Fruit fly (Drosophila melanogaster) whole organism, larva: Measurements from ENCODE around the gene sNPF-R.

Experiments used
- noc ChIP-seq: fragments of 200-800 bp; sonication (Bioruptor generic); optimal IDR thresholded peaks from 3 replicates; lab custom pipeline; 2019; ENCODE audit warnings: missing biosample characterization, mild to moderate bottlenecking, missing genetic modification characterization, moderate library complexity

sNPF-R gene

dm6 chr3L:20088755-20089334 is at the start of gene sNPF-R:
Gene sNPF-R, minus strand, starts transcription at chr3L:20089007.
- no peak for TF ChIP-seq noc (tag; lab: Kevin White, UChicago)

dm6 chr3L:20138327-20138726 is 49.5 kb upstream of the sNPF-R start:
- no peak for TF ChIP-seq noc (tag; lab: Kevin White, UChicago)

- TF ChIP-seq noc (tag; lab: Kevin White, UChicago) = no peak
Observed at dm6 chr3L:20133168-20133567, 44.4 kb upstream of the sNPF-R start, which contains the start of gene CG7335. Gene CG7335, minus strand, starts transcription at chr3L:20133268.

- TF ChIP-seq noc (tag; lab: Kevin White, UChicago) = no peak
Observed at dm6 chr3L:20131643-20132042, 42.8 kb upstream of the sNPF-R start, which contains the start of gene obst-J. Gene obst-J, minus strand, starts transcription at chr3L:20131743.

- no peak for TF ChIP-seq noc (tag; lab: Kevin White, UChicago)
Observed at dm6 chr3L:20129032-20129431, 40.2 kb upstream of the sNPF-R start, which contains the start of gene gig. Gene gig, plus strand, starts transcription at chr3L:20129181.

- TF ChIP-seq noc (tag; lab: Kevin White, UChicago) = no peak
Observed at dm6 chr3L:20127281-20127680, 38.5 kb upstream of the sNPF-R start, which contains the start of gene CG7365. Gene CG7365, minus strand, starts transcription at chr3L:20127381.

dm6 chr3L:20126106-20126505 is 37.3 kb upstream of the sNPF-R start:
- no peak for TF ChIP-seq noc (tag; lab: Kevin White, UChicago)

dm6 chr3L:20123038-20123437 is 34.2 kb upstream of the sNPF-R start:
- TF ChIP-seq noc (tag; lab: Kevin White, UChicago) = no peak

dm6 chr3L:20112797-20113368 is 24.1 kb upstream of the sNPF-R start, which contains the start of gene CG14187:
Gene CG14187, minus strand, starts transcription at chr3L:20112847.
- TF ChIP-seq noc (tag; lab: Kevin White, UChicago) = no peak

- no peak for TF ChIP-seq noc (tag; lab: Kevin White, UChicago)
Observed at dm6 chr3L:20111434-20111833, 22.6 kb upstream of the sNPF-R start, which contains the start of gene Ir76b. Gene Ir76b, minus strand, starts transcription at chr3L:20111534.

dm6 chr3L:20105794-20106193 is 17.0 kb upstream of the sNPF-R start, which contains the start of gene CG14185:
Gene CG14185, plus strand, starts transcription at chr3L:20106094.
- TF ChIP-seq noc (tag; lab: Kevin White, UChicago) = no peak

- TF ChIP-seq noc (tag; lab: Kevin White, UChicago) = no peak
Observed at dm6 chr3L:20104543-20105046, 15.8 kb upstream of the sNPF-R start.

- no peak for TF ChIP-seq noc (tag; lab: Kevin White, UChicago)
Observed at dm6 chr3L:20103777-20104542, 15.2 kb upstream of the sNPF-R start, which contains the start of gene CG14186. Gene CG14186, minus strand, starts transcription at chr3L:20103827.

dm6 chr3L:20097312-20097711 is 8.5 kb upstream of the sNPF-R start:
- TF ChIP-seq noc (tag; lab: Kevin White, UChicago) = no peak

dm6 chr3L:20085035-20085434 is 3.8 kb downstream of the sNPF-R start:
- no peak for TF ChIP-seq noc (tag; lab: Kevin White, UChicago)

dm6 chr3L:20062546-20062945 is 26.3 kb downstream of the sNPF-R start:
- TF ChIP-seq noc (tag; lab: Kevin White, UChicago) = no peak
